Worm (Caenorhabditis elegans): Measurements from ENCODE around the gene dyf-18.
"Not testable (repeated sequence)": the region's sequence is repeated elsewhere in the genome, so short reads cannot be mapped to it uniquely, and the experiment has no call there.

Gene dyf-18

DNA sequence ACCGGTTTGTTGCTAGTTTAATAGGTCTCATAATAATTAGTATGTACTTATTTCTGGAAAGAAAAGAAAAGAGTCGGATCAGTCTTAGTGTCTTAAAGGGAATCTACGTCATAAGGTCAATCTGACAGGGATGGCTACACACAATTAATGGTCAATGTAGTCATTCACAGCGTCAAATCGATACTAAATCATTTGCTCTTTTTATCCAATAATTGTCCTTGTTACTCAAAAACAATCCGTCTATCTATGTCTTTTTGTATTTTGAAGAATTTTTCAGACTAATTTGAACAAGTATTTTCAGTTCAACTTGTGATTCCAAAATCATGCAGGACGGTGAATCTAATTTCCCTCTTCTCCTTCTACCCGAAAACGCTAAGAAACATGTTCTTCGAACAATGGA lies 37.7 kb upstream of the dyf-18 start, which contains the start of gene fbxb-3:
Gene fbxb-3, plus strand, starts transcription at position 301 of the 400 bp plus-strand sequence.
- no peak for TF ChIP-seq hrde-1 (tag; optimal IDR thresholded peaks at IDR 0.05; ENCODE audit: borderline replicate concordance)
- no peak for TF ChIP-seq pha-4 (tag; optimal IDR thresholded peaks at IDR 0.05)
- no peak for TF ChIP-seq F33H1.4 (GFP tag; IDR thresholded peaks at IDR 0.05)
- TF ChIP-seq sptf-2 (GFP tag; optimal IDR thresholded peaks at IDR 0.05) = no peak
- no peak for TF ChIP-seq ztf-28 (GFP tag; IDR thresholded peaks at IDR 0.05)
- TF ChIP-seq F39B2.1 (GFP tag; IDR thresholded peaks at IDR 0.05) = no peak
- TF ChIP-seq snpc-4 (GFP tag; optimal IDR thresholded peaks at IDR 0.05) = no peak
- no peak for TF ChIP-seq snpc-4 (tag; optimal IDR thresholded peaks at IDR 0.05)
- no peak for TF ChIP-seq Y53F4B.3 (GFP tag; IDR thresholded peaks at IDR 0.05)
- TF ChIP-seq nfya-1 (tag; optimal IDR thresholded peaks at IDR 0.05; ENCODE audit: borderline replicate concordance, insufficient read depth) = no peak
- no peak for TF ChIP-seq egrh-3 (GFP tag; IDR thresholded peaks at IDR 0.05)
- TF ChIP-seq dox-1 (GFP tag; IDR thresholded peaks at IDR 0.05) = no peak
- no peak for TF ChIP-seq B0019.2 (GFP tag; conservative IDR thresholded peaks at IDR 0.05)
- TF ChIP-seq lin-40 (tag; optimal IDR thresholded peaks at IDR 0.05) = no peak
- no peak for TF ChIP-seq ceh-91 (GFP tag; IDR thresholded peaks at IDR 0.05)
- TF ChIP-seq mcd-1 (GFP tag; IDR thresholded peaks at IDR 0.05) = no peak
- no peak for TF ChIP-seq ztf-3 (GFP tag; optimal IDR thresholded peaks at IDR 0.05)
- TF ChIP-seq F10E7.11 (tag; optimal IDR thresholded peaks at IDR 0.05) = no peak
- TF ChIP-seq ama-1 (optimal IDR thresholded peaks at IDR 0.05) = no peak
- no peak for TF ChIP-seq ama-1 (GFP tag; optimal IDR thresholded peaks at IDR 0.05)
- no peak for TF ChIP-seq nhr-80 (tag; optimal IDR thresholded peaks at IDR 0.05)
- TF ChIP-seq lin-26 (GFP tag; IDR thresholded peaks at IDR 0.05) = no peak

DNA sequence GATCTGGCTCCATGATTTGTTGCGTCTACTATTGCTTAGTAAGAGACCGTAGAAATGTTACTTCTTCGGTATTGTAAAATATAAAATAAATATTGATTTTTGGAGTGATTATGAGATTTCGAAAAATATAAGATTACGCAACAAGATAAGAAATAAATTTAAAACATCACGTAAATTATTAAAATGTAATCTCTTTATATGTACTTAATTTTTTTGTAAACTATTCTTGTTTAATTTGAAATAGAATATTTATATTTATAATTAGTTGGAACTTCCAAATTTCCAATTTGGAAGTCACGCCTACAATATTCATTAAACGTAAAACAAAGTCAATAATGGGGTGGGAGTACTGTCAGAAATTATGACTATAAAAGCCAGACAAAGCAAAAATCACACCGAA lies 32.5 kb upstream of the dyf-18 start, which contains the start of gene M117.4:
Gene M117.4, minus strand, starts transcription at position 101 of the 400 bp plus-strand sequence.
- TF ChIP-seq atf-7 (tag; optimal IDR thresholded peaks at IDR 0.05) (no peak), dox-1 (GFP tag; IDR thresholded peaks at IDR 0.05) (no peak), lsl-1 (GFP tag; optimal IDR thresholded peaks at IDR 0.05) (no peak), sdz-38 (tag; optimal IDR thresholded peaks at IDR 0.05) (no peak), K11D2.4 (GFP tag; IDR thresholded peaks at IDR 0.05) (no peak), attf-6 (GFP tag; IDR thresholded peaks at IDR 0.05) (no peak), ztf-22 (GFP tag; optimal IDR thresholded peaks at IDR 0.05) (no peak), tbp1 (GFP tag; optimal IDR thresholded peaks at IDR 0.05) (no peak), nhr-80 (tag; optimal IDR thresholded peaks at IDR 0.05) (no peak), F57C9.4 (tag; optimal IDR thresholded peaks at IDR 0.05) (no peak), mes-4 (tag; optimal IDR thresholded peaks at IDR 0.05) (no peak), Y53G8AR.9 (GFP tag; conservative IDR thresholded peaks at IDR 0.05) (no peak), lag-1 (GFP tag; IDR thresholded peaks at IDR 0.05) (no peak), F57A8.1 (GFP tag; optimal IDR thresholded peaks at IDR 0.05) (no peak), F22D6.2 (tag; optimal IDR thresholded peaks at IDR 0.05) (no peak), ceh-100 (GFP tag; IDR thresholded peaks at IDR 0.05) (no peak), madf-8 (GFP tag; conservative IDR thresholded peaks at IDR 0.05) (no peak)

DNA sequence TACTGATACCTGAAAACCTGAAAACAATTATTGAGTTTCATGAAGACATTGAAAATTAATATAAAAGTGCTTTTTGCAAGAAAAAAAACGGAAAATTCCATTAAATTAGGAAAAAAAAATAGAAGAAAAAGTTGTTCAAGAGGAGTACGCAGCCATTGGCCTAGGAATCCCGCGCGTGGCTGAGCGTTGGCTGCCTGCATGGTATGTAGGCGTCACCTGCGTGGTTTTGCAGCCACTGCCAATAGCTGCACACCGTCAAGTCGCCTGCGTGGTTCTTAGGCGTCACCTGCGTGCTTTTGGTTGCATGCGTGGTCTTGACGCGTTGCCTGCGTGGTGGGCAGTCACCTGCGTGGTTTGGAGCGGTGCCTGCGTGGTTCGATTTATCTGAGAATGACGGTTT lies 27.0 kb upstream of the dyf-18 start, which contains the start of gene M117.6:
Gene M117.6, minus strand, starts transcription at position 101 of the 400 bp plus-strand sequence.
- TF ChIP-seq cebp-1 (GFP tag; IDR thresholded peaks at IDR 0.05); cebp-1 (tag; optimal IDR thresholded peaks at IDR 0.05); Y53F4B.3 (GFP tag; IDR thresholded peaks at IDR 0.05); hlh-12 (tag; optimal IDR thresholded peaks at IDR 0.05): not testable (repeated sequence)
